Worm (Caenorhabditis elegans) whole organism, L4 larva: ENCODE data around the gene srh-46.

Source experiments
- F26F4.8 ChIP-seq: fragments of 200-800 bp; sonication (Bioruptor generic); conservative IDR thresholded peaks from 2 replicates; pipeline ENCODE4 v1.3.6; 2022; ENCODE audit warnings: missing genetic modification characterization, missing compliant biosample characterization
- F49E8.2 ChIP-seq: sonication (generic microtip); optimal IDR thresholded peaks from 2 replicates; lab custom pipeline; 2016; ENCODE audit warnings: missing compliant biosample characterization, mild to moderate bottlenecking, missing genetic modification characterization, borderline replicate concordance
- R02D3.7 ChIP-seq: fragments of 150-350 bp; sonication (generic microtip); optimal IDR thresholded peaks from 3 replicates; lab custom pipeline; 2014; ENCODE audit warnings: missing biosample characterization, missing genetic modification characterization
- T20F7.1 ChIP-seq: fragments of 200-800 bp; sonication (Bioruptor generic); optimal IDR thresholded peaks from 2 replicates; lab custom pipeline; 2018; ENCODE audit warnings: mild to moderate bottlenecking, missing genetic modification characterization, missing compliant biosample characterization
- T26A8.4 ChIP-seq: fragments of 200-800 bp; sonication (Bioruptor generic); IDR thresholded peaks from 2 replicates; pipeline ENCODE4 v1.3.6; 2022; ENCODE audit warnings: missing genetic modification characterization, missing compliant biosample characterization
- Y5F2A.4 ChIP-seq: fragments of 200-800 bp; sonication (Bioruptor generic); optimal IDR thresholded peaks from 2 replicates; lab custom pipeline; 2018; ENCODE audit warnings: mild to moderate bottlenecking, missing genetic modification characterization, missing compliant biosample characterization
- aha-1 ChIP-seq: fragments of 150-350 bp; peaks from one replicate; lab custom pipeline; 2014; ENCODE audit warnings: missing biosample characterization, missing genetic modification characterization
- aly-2 ChIP-seq: sonication (generic microtip); optimal IDR thresholded peaks from 2 replicates; lab custom pipeline; 2018; ENCODE audit warnings: missing biosample characterization, missing genetic modification characterization
- ceh-32 ChIP-seq: sonication (generic microtip); optimal IDR thresholded peaks from 2 replicates; lab custom pipeline; 2016; ENCODE audit warnings: mild to moderate bottlenecking, missing genetic modification characterization, missing compliant biosample characterization; ENCODE audit not compliant: poor library complexity
- cey-2 ChIP-seq: sonication (generic microtip); optimal IDR thresholded peaks from 3 replicates; lab custom pipeline; 2017; ENCODE audit warnings: missing genetic modification characterization, mild to moderate bottlenecking, missing compliant biosample characterization, antibody characterized with exemption, borderline replicate concordance; ENCODE audit not compliant: insufficient read depth
- daf-16 ChIP-seq, 3 experiments: sonication (generic microtip); optimal IDR thresholded peaks; 2 replicates each; lab custom pipeline; 2016 to 2017; ENCODE audit warnings: missing genetic modification characterization in 3 of 3, missing genetic modification reagents in 3 of 3, mild to moderate bottlenecking in 2 of 3, missing compliant biosample characterization in 2 of 3, missing biosample characterization in 1 of 3, moderate library complexity in 1 of 3
- daf-8 ChIP-seq: fragments of 200-800 bp; sonication (Bioruptor generic); IDR thresholded peaks from 2 replicates; pipeline ENCODE4 v1.3.6; 2022; ENCODE audit warnings: missing genetic modification characterization, missing compliant biosample characterization
- dmd-6 ChIP-seq: fragments of 200-800 bp; sonication (Bioruptor generic); IDR thresholded peaks from 2 replicates; pipeline ENCODE4 v1.3.6; 2022; ENCODE audit warnings: missing genetic modification reagents, missing genetic modification characterization, missing compliant biosample characterization
- dmd-8 ChIP-seq: fragments of 200-800 bp; sonication (Bioruptor generic); IDR thresholded peaks from 2 replicates; pipeline ENCODE4 v1.3.6; 2022; ENCODE audit warnings: missing genetic modification characterization, missing compliant biosample characterization
- dpl-1 ChIP-seq: fragments of 150-350 bp; optimal IDR thresholded peaks from 2 replicates; lab custom pipeline; 2014; ENCODE audit warnings: missing biosample characterization, missing genetic modification reagents, missing genetic modification characterization
- duxl-1 ChIP-seq: sonication (generic microtip); optimal IDR thresholded peaks from 2 replicates; lab custom pipeline; 2016; ENCODE audit warnings: mild to moderate bottlenecking, missing genetic modification characterization, moderate library complexity, missing compliant biosample characterization; ENCODE audit not compliant: poor library complexity
- egl-43 ChIP-seq: fragments of 200-800 bp; sonication (Bioruptor generic); IDR thresholded peaks from 2 replicates; pipeline ENCODE4 v1.3.6; 2022; ENCODE audit warnings: missing genetic modification reagents, missing genetic modification characterization, missing compliant biosample characterization
- fos-1 ChIP-seq: fragments of 150-350 bp; optimal IDR thresholded peaks from 2 replicates; lab custom pipeline; 2014; ENCODE audit warnings: missing biosample characterization, missing genetic modification characterization
- hif-1 ChIP-seq, 2 experiments: sonication (generic microtip); optimal IDR thresholded peaks; 2 replicates each; lab custom pipeline; 2016 to 2017; ENCODE audit warnings: missing compliant biosample characterization in 2 of 2, missing genetic modification characterization in 2 of 2, missing genetic modification reagents in 2 of 2, missing genotype in 2 of 2, mild to moderate bottlenecking in 1 of 2
- hlh-11 ChIP-seq: fragments of 200-800 bp; sonication (Bioruptor generic); optimal IDR thresholded peaks from 2 replicates; lab custom pipeline; 2018; ENCODE audit warnings: mild to moderate bottlenecking, missing genetic modification characterization, missing compliant biosample characterization
- lim-7 ChIP-seq: fragments of 200-800 bp; sonication (Bioruptor generic); IDR thresholded peaks from 2 replicates; pipeline ENCODE4 v1.3.6; 2022; ENCODE audit warnings: missing genetic modification characterization, missing compliant biosample characterization
- lin-13 ChIP-seq: fragments of 150-350 bp; optimal IDR thresholded peaks from 2 replicates; lab custom pipeline; 2014; ENCODE audit warnings: missing biosample characterization, missing genetic modification reagents, missing genetic modification characterization
- lin-15B ChIP-seq: fragments of 150-350 bp; sonication (generic microtip); optimal IDR thresholded peaks from 3 replicates; lab custom pipeline; 2014; ENCODE audit warnings: missing biosample characterization, missing genetic modification characterization
- madf-9 ChIP-seq: fragments of 200-800 bp; sonication (Bioruptor generic); conservative IDR thresholded peaks from 2 replicates; pipeline ENCODE4 v1.3.6; 2022; ENCODE audit warnings: missing genetic modification reagents, missing genetic modification characterization, missing compliant biosample characterization
- mdt-29 ChIP-seq: fragments of 200-800 bp; sonication (Bioruptor generic); IDR thresholded peaks from 2 replicates; pipeline ENCODE4 v1.3.6; 2022; ENCODE audit warnings: missing genetic modification reagents, missing genetic modification characterization, missing compliant biosample characterization
- nhr-10 ChIP-seq: fragments of 150-350 bp; optimal IDR thresholded peaks from 2 replicates; lab custom pipeline; 2014; ENCODE audit warnings: missing biosample characterization, missing genetic modification characterization
- nhr-102 ChIP-seq: sonication (generic microtip); optimal IDR thresholded peaks from 2 replicates; lab custom pipeline; 2016; ENCODE audit warnings: mild to moderate bottlenecking, missing genetic modification characterization, moderate library complexity, missing compliant biosample characterization
- nhr-237 ChIP-seq: sonication (generic microtip); optimal IDR thresholded peaks from 2 replicates; lab custom pipeline; 2017; ENCODE audit warnings: missing biosample characterization, missing genetic modification characterization
- nhr-25 ChIP-seq: sonication (generic microtip); optimal IDR thresholded peaks from 2 replicates; lab custom pipeline; 2017; ENCODE audit warnings: missing genetic modification characterization, mild to moderate bottlenecking, missing compliant biosample characterization, antibody characterized with exemption, moderate library complexity, borderline replicate concordance; ENCODE audit not compliant: insufficient read depth
- nhr-76 ChIP-seq: fragments of 150-350 bp; optimal IDR thresholded peaks from 2 replicates; lab custom pipeline; 2014; ENCODE audit warnings: missing biosample characterization, missing genetic modification characterization
- php-3 ChIP-seq: fragments of 200-800 bp; sonication (Bioruptor generic); IDR thresholded peaks from 2 replicates; pipeline ENCODE4 v1.3.6; 2022; ENCODE audit warnings: missing genetic modification reagents, missing genetic modification characterization, missing compliant biosample characterization
- rbr-2 ChIP-seq: sonication (generic microtip); optimal IDR thresholded peaks from 2 replicates; lab custom pipeline; 2016; ENCODE audit warnings: missing genotype, missing genetic modification characterization, missing compliant biosample characterization
- saeg-2 ChIP-seq: fragments of 200-800 bp; sonication (Bioruptor generic); IDR thresholded peaks from 2 replicates; pipeline ENCODE4 v1.3.6; 2022; ENCODE audit warnings: missing genetic modification reagents, missing genetic modification characterization, missing compliant biosample characterization
- snpc-4 ChIP-seq: fragments of 150-350 bp; optimal IDR thresholded peaks from 2 replicates; lab custom pipeline; 2014; ENCODE audit warnings: missing biosample characterization, missing genetic modification characterization
- spr-1 ChIP-seq: sonication (generic microtip); optimal IDR thresholded peaks from 2 replicates; lab custom pipeline; 2016; ENCODE audit warnings: mild to moderate bottlenecking, missing genetic modification characterization, missing compliant biosample characterization
- unc-39 ChIP-seq: sonication (generic microtip); optimal IDR thresholded peaks from 2 replicates; lab custom pipeline; 2017; ENCODE audit warnings: missing biosample characterization, missing genetic modification characterization
- unc-62 ChIP-seq, 3 experiments: fragments of 150-350 bp in 1 of 3; sonication (generic microtip); optimal IDR thresholded peaks in 2 of 3; peaks in 1 of 3; 1 replicate in 1 of 3; 2 replicates in 2 of 3; lab custom pipeline; 2014 to 2017; ENCODE audit warnings: missing biosample characterization in 3 of 3, missing genetic modification characterization in 3 of 3, missing genetic modification reagents in 3 of 3, missing genotype in 1 of 3
- zag-1 ChIP-seq: fragments of 150-350 bp; optimal IDR thresholded peaks from 2 replicates; lab custom pipeline; 2014; ENCODE audit warnings: missing biosample characterization, missing genetic modification characterization
- zfp-3 ChIP-seq: fragments of 200-800 bp; sonication (Bioruptor generic); conservative IDR thresholded peaks from 2 replicates; pipeline ENCODE4 v1.3.6; 2022; ENCODE audit warnings: missing genetic modification reagents, missing genetic modification characterization, missing compliant biosample characterization
- zip-11 ChIP-seq: fragments of 200-800 bp; sonication (Bioruptor generic); IDR thresholded peaks from 2 replicates; pipeline ENCODE4 v1.3.6; 2022; ENCODE audit warnings: missing genetic modification characterization, missing compliant biosample characterization
- ztf-11 ChIP-seq: fragments of 150-350 bp; optimal IDR thresholded peaks from 2 replicates; lab custom pipeline; 2014; ENCODE audit warnings: missing biosample characterization, missing genetic modification characterization

Gene srh-46

ce11 chrV:11320860-11321259 lies 18.2 kb upstream of the srh-46 start:
- TF ChIP-seq aha-1 (peak; percentile 72), saeg-2 (GFP tag; lab: Robert Waterston, UW) (no peak), dmd-6 (GFP tag; lab: Robert Waterston, UW) (no peak), cey-2 (tag; lab: Kevin White, UChicago) (no peak), unc-62 (GFP tag; optimal IDR thresholded peaks at IDR 0.05 in 1 of 2; lab: Kevin White, UChicago) (peak in 1 of 2 experiments; percentile 8), unc-62 (tag; optimal IDR thresholded peaks at IDR 0.05; lab: Kevin White, UChicago) (no peak), F26F4.8 (GFP tag; lab: Robert Waterston, UW) (no peak), F49E8.2 (tag; lab: Kevin White, UChicago) (no peak), nhr-10 (no peak), duxl-1 (tag; lab: Kevin White, UChicago) (no peak), daf-16 (GFP tag; optimal IDR thresholded peaks at IDR 0.05; lab: Kevin White, UChicago) (no peak), daf-16 (tag; optimal IDR thresholded peaks at IDR 0.05; lab: Kevin White, UChicago) (no peak), mdt-29 (GFP tag; lab: Robert Waterston, UW) (no peak), madf-9 (GFP tag; lab: Robert Waterston, UW) (no peak), lin-15B (tag; lab: Kevin White, UChicago) (no peak)

- TF ChIP-seq aly-2 (tag; lab: Kevin White, UChicago): no peak
- TF ChIP-seq aha-1: peak; percentile 13
Measured at ce11 chrV:11316801-11317200, 14.1 kb upstream of the srh-46 start, which contains the start of gene cutl-18. Gene cutl-18, minus strand, starts transcription at chrV:11316901.

- TF ChIP-seq hif-1 (tag; optimal IDR thresholded peaks at IDR 0.05; lab: Kevin White, UChicago) (peak in 1 of 2 experiments; percentile 82), egl-43 (GFP tag; lab: Robert Waterston, UW) (peak; percentile 100), duxl-1 (tag; lab: Kevin White, UChicago) (peak; percentile 91), fos-1 (tag; lab: Kevin White, UChicago) (no peak), unc-62 (GFP tag; optimal IDR thresholded peaks at IDR 0.05 in 1 of 2; lab: Kevin White, UChicago) (peak in 1 of 2 experiments; percentile 84), unc-62 (tag; optimal IDR thresholded peaks at IDR 0.05; lab: Kevin White, UChicago) (peak; percentile 65), snpc-4 (tag; lab: Kevin White, UChicago) (no peak), nhr-237 (tag; lab: Kevin White, UChicago) (no peak), ztf-11 (tag; lab: Kevin White, UChicago) (no peak), nhr-25 (tag; lab: Kevin White, UChicago) (peak; percentile 79), T26A8.4 (GFP tag; lab: Robert Waterston, UW) (peak; percentile 96), rbr-2 (tag; lab: Kevin White, UChicago) (peak; percentile 90), nhr-102 (peak; percentile 94), lin-13 (GFP tag; lab: Kevin White, UChicago) (peak; percentile 87), daf-16 (GFP tag; optimal IDR thresholded peaks at IDR 0.05; lab: Kevin White, UChicago) (peak; percentile 89 to 98), daf-16 (tag; optimal IDR thresholded peaks at IDR 0.05; lab: Kevin White, UChicago) (peak; percentile 87), madf-9 (GFP tag; lab: Robert Waterston, UW) (peak; percentile 97), ceh-32 (tag; lab: Kevin White, UChicago) (peak; percentile 54), cey-2 (tag; lab: Kevin White, UChicago) (peak; percentile 87), lim-7 (GFP tag; lab: Robert Waterston, UW) (peak; percentile 100), php-3 (GFP tag; lab: Robert Waterston, UW) (peak; percentile 95), spr-1 (peak; percentile 88), dmd-6 (GFP tag; lab: Robert Waterston, UW) (peak; percentile 89), hlh-11 (tag; lab: Kevin White, UChicago) (peak; percentile 97), mdt-29 (GFP tag; lab: Robert Waterston, UW) (peak; percentile 92), F49E8.2 (tag; lab: Kevin White, UChicago) (peak; percentile 74), dpl-1 (peak; percentile 56), daf-8 (0 out of 2 replicates have a peak, but pooled peaks have one; percentile 59), Y5F2A.4 (peak; percentile 97), unc-39 (tag; lab: Kevin White, UChicago) (no peak), zip-11 (GFP tag; lab: Robert Waterston, UW) (peak; percentile 93), T20F7.1 (GFP tag; lab: Kevin White, UChicago) (peak; percentile 71), R02D3.7 (peak; percentile 45), dmd-8 (GFP tag; lab: Robert Waterston, UW) (peak; percentile 100), zfp-3 (peak; percentile 92), nhr-76 (tag; lab: Kevin White, UChicago) (no peak), zag-1 (tag; lab: Kevin White, UChicago) (peak; percentile 8), lin-15B (tag; lab: Kevin White, UChicago) (peak; percentile 28)
Measured at ce11 chrV:11314025-11314880, 11.6 kb upstream of the srh-46 start.
